Worm (Caenorhabditis elegans) whole organism, early embryonic: ENCODE measurements around the gene T20D4.15.
"Not testable (repeated sequence)": the region's sequence is repeated elsewhere in the genome, so short reads cannot be mapped to it uniquely, and the experiment has no call there.

Source experiments
- B0310.2 ChIP-seq: sonication (generic microtip); optimal IDR thresholded peaks from 2 replicates; lab custom pipeline; 2016; ENCODE audit warnings: mild to moderate bottlenecking, missing genetic modification characterization, missing compliant biosample characterization
- F13C5.2 ChIP-seq: sonication (generic microtip); optimal IDR thresholded peaks from 2 replicates; lab custom pipeline; 2017; ENCODE audit warnings: mild to moderate bottlenecking, missing genetic modification characterization, inconsistent platforms, missing compliant biosample characterization
- aly-1 ChIP-seq: sonication (generic microtip); optimal IDR thresholded peaks from 2 replicates; lab custom pipeline; 2016; ENCODE audit warnings: missing genetic modification characterization, missing compliant biosample characterization
- ama-1 ChIP-seq: fragments of 150-350 bp; optimal IDR thresholded peaks from 2 replicates; lab custom pipeline; 2014
- ceh-13 ChIP-seq: fragments of 200-800 bp; sonication (Bioruptor generic); optimal IDR thresholded peaks from 2 replicates; lab custom pipeline; 2018; ENCODE audit warnings: mild to moderate bottlenecking, missing genetic modification characterization, missing compliant biosample characterization
- ceh-36 ChIP-seq: sonication (generic microtip); optimal IDR thresholded peaks from 2 replicates; lab custom pipeline; 2016; ENCODE audit warnings: missing genetic modification characterization, inconsistent platforms, missing compliant biosample characterization
- ets-7 ChIP-seq: sonication (generic microtip); optimal IDR thresholded peaks from 2 replicates; lab custom pipeline; 2016; ENCODE audit warnings: missing genotype, missing genetic modification characterization, missing compliant biosample characterization
- flt-1 ChIP-seq: fragments of 200-800 bp; sonication (Bioruptor generic); IDR thresholded peaks from 2 replicates; pipeline ENCODE4 v1.3.6; 2022; ENCODE audit warnings: missing genetic modification characterization, missing compliant biosample characterization
- hmbx-1 ChIP-seq: sonication (generic microtip); optimal IDR thresholded peaks from 2 replicates; lab custom pipeline; 2016; ENCODE audit warnings: mild to moderate bottlenecking, missing genetic modification characterization, missing compliant biosample characterization
- hmg-4 ChIP-seq: fragments of 200-800 bp; sonication (Bioruptor generic); optimal IDR thresholded peaks from 2 replicates; lab custom pipeline; 2018; ENCODE audit warnings: mild to moderate bottlenecking, missing genetic modification characterization, missing compliant biosample characterization
- hnd-1 ChIP-seq: sonication (generic microtip); optimal IDR thresholded peaks from 2 replicates; lab custom pipeline; 2016; ENCODE audit warnings: missing genetic modification characterization, missing compliant biosample characterization
- pes-1 ChIP-seq: fragments of 200-800 bp; sonication (Bioruptor generic); IDR thresholded peaks from 2 replicates; pipeline ENCODE4 v1.3.6; 2022; ENCODE audit warnings: missing genetic modification reagents, missing genetic modification characterization, missing compliant biosample characterization
- scrt-1 ChIP-seq: fragments of 200-800 bp; sonication (Bioruptor generic); IDR thresholded peaks from 2 replicates; pipeline ENCODE4 v1.3.6; 2022; ENCODE audit warnings: missing genetic modification characterization, missing compliant biosample characterization
- sea-1 ChIP-seq: fragments of 200-800 bp; sonication (Bioruptor generic); conservative IDR thresholded peaks from 2 replicates; pipeline ENCODE4 v1.3.6; 2022; ENCODE audit warnings: missing genetic modification characterization, missing compliant biosample characterization
- tbx-11 ChIP-seq: fragments of 200-800 bp; sonication (Bioruptor generic); IDR thresholded peaks from 2 replicates; pipeline ENCODE4 v1.3.6; 2022; ENCODE audit warnings: missing genetic modification characterization, missing compliant biosample characterization
- tbx-37 ChIP-seq: fragments of 200-800 bp; sonication (Bioruptor generic); conservative IDR thresholded peaks from 2 replicates; pipeline ENCODE4 v1.3.6; 2022; ENCODE audit warnings: missing genetic modification reagents, missing genetic modification characterization, missing compliant biosample characterization
- tra-4 ChIP-seq: sonication (generic microtip); optimal IDR thresholded peaks from 2 replicates; lab custom pipeline; 2017; ENCODE audit warnings: missing genetic modification characterization, missing compliant biosample characterization

The T20D4.15 gene

ce11 chrV:3391005-3391404 is 3.5 kb downstream of the T20D4.15 start:
- TF ChIP-seq hmbx-1 (tag; lab: Kevin White, UChicago) (no peak), tbx-11 (no peak), hnd-1 (tag; lab: Kevin White, UChicago) (no peak), hmg-4 (GFP tag; lab: Kevin White, UChicago) (no peak), pes-1 (GFP tag; lab: Robert Waterston, UW) (no peak), ama-1 (lab: Kevin White, UChicago) (no peak), tra-4 (tag; lab: Kevin White, UChicago) (no peak), ets-7 (no peak), F13C5.2 (tag; lab: Kevin White, UChicago) (no peak), ceh-36 (tag; lab: Kevin White, UChicago) (no peak), aly-1 (no peak), tbx-37 (GFP tag; lab: Robert Waterston, UW) (no peak)

ce11 chrV:3388299-3388698 is 6.2 kb downstream of the T20D4.15 start:
- TF ChIP-seq hmg-4 (GFP tag; lab: Kevin White, UChicago) (no peak), ama-1 (lab: Kevin White, UChicago) (no peak), sea-1 (GFP tag; lab: Robert Waterston, UW) (no peak), scrt-1 (GFP tag; lab: Robert Waterston, UW) (no peak), tbx-37 (GFP tag; lab: Robert Waterston, UW) (no peak), ceh-36 (tag; lab: Kevin White, UChicago) (no peak), ceh-13 (GFP tag; lab: Kevin White, UChicago) (no peak), F13C5.2 (tag; lab: Kevin White, UChicago) (no peak), B0310.2 (tag; lab: Kevin White, UChicago) (no peak), tra-4 (tag; lab: Kevin White, UChicago) (no peak), aly-1 (no peak), flt-1 (GFP tag; lab: Robert Waterston, UW) (no peak), hmbx-1 (tag; lab: Kevin White, UChicago) (no peak), tbx-11 (no peak), pes-1 (GFP tag; lab: Robert Waterston, UW) (no peak)

ce11 chrV:3376973-3377372 is 17.6 kb downstream of the T20D4.15 start, which contains the start of gene srbc-2:
TSS of gene srbc-2 (minus strand) at chrV:3377073.
- TF ChIP-seq hmbx-1 (tag; lab: Kevin White, UChicago) (no peak), flt-1 (GFP tag; lab: Robert Waterston, UW) (no peak), ceh-13 (GFP tag; lab: Kevin White, UChicago) (no peak), B0310.2 (tag; lab: Kevin White, UChicago) (no peak), tbx-37 (GFP tag; lab: Robert Waterston, UW) (no peak), tra-4 (tag; lab: Kevin White, UChicago) (no peak), sea-1 (GFP tag; lab: Robert Waterston, UW) (no peak), hnd-1 (tag; lab: Kevin White, UChicago) (no peak), scrt-1 (GFP tag; lab: Robert Waterston, UW) (no peak), ceh-36 (tag; lab: Kevin White, UChicago) (no peak)

ce11 chrV:3372673-3373072 is 21.9 kb downstream of the T20D4.15 start, which contains the start of gene srx-121:
TSS of gene srx-121 (minus strand) at chrV:3372773.
- TF ChIP-seq B0310.2 (tag; lab: Kevin White, UChicago) (no peak), ceh-36 (tag; lab: Kevin White, UChicago) (no peak), hmbx-1 (tag; lab: Kevin White, UChicago) (no peak), flt-1 (GFP tag; lab: Robert Waterston, UW) (no peak), ceh-13 (GFP tag; lab: Kevin White, UChicago) (no peak), ets-7 (no peak), scrt-1 (GFP tag; lab: Robert Waterston, UW) (no peak), F13C5.2 (tag; lab: Kevin White, UChicago) (no peak), hnd-1 (tag; lab: Kevin White, UChicago) (no peak), aly-1 (no peak), hmg-4 (GFP tag; lab: Kevin White, UChicago) (no peak), ama-1 (lab: Kevin White, UChicago) (no peak), pes-1 (GFP tag; lab: Robert Waterston, UW) (no peak), tbx-11 (no peak), tbx-37 (GFP tag; lab: Robert Waterston, UW) (no peak), tra-4 (tag; lab: Kevin White, UChicago) (no peak), sea-1 (GFP tag; lab: Robert Waterston, UW) (no peak)

- not testable (repeated sequence) for TF ChIP-seq scrt-1 (GFP tag; lab: Robert Waterston, UW); ceh-36 (tag; lab: Kevin White, UChicago); hnd-1 (tag; lab: Kevin White, UChicago)
Observed at ce11 chrV:3367773-3368172, 26.8 kb downstream of the T20D4.15 start, which contains the start of gene C04E12.2. TSS of gene C04E12.2 (plus strand) at chrV:3368073.

- TF ChIP-seq hnd-1 (tag; lab: Kevin White, UChicago): no peak
- TF ChIP-seq F13C5.2 (tag; lab: Kevin White, UChicago): no peak
- no peak for TF ChIP-seq ets-7
Observed at ce11 chrV:3362475-3362874, 32.1 kb downstream of the T20D4.15 start, which contains the start of gene C04E12.4. TSS of gene C04E12.4 (plus strand) at chrV:3362775.

- TF ChIP-seq hmbx-1 (tag; lab: Kevin White, UChicago): no peak
- TF ChIP-seq sea-1 (GFP tag; lab: Robert Waterston, UW): no peak
- TF ChIP-seq B0310.2 (tag; lab: Kevin White, UChicago): no peak
- no peak for TF ChIP-seq aly-1
- no peak for TF ChIP-seq F13C5.2 (tag; lab: Kevin White, UChicago)
- no peak for TF ChIP-seq ama-1 (lab: Kevin White, UChicago)
- TF ChIP-seq ets-7: no peak
- TF ChIP-seq hnd-1 (tag; lab: Kevin White, UChicago): no peak
- no peak for TF ChIP-seq pes-1 (GFP tag; lab: Robert Waterston, UW)
- no peak for TF ChIP-seq ceh-13 (GFP tag; lab: Kevin White, UChicago)
- no peak for TF ChIP-seq tbx-37 (GFP tag; lab: Robert Waterston, UW)
- TF ChIP-seq ceh-36 (tag; lab: Kevin White, UChicago): no peak
- TF ChIP-seq scrt-1 (GFP tag; lab: Robert Waterston, UW): no peak
- TF ChIP-seq tra-4 (tag; lab: Kevin White, UChicago): no peak
- TF ChIP-seq tbx-11: no peak
- no peak for TF ChIP-seq hmg-4 (GFP tag; lab: Kevin White, UChicago)
Observed at ce11 chrV:3361633-3362032, 32.9 kb downstream of the T20D4.15 start.
